Fruit fly (Drosophila melanogaster) whole organism, embryonic: Measurements from ENCODE around the gene Dif.

ENCODE experiments used
- Ada2b ChIP-seq: fragments of 200-800 bp; sonication (Bioruptor generic); IDR thresholded peaks from 2 replicates; pipeline ENCODE4 v1.3.6; 2022; ENCODE audit warnings: missing biosample characterization, missing genetic modification characterization
- Asciz ChIP-seq: fragments of 200-800 bp; sonication (Bioruptor generic); optimal IDR thresholded peaks from 2 replicates; lab custom pipeline; 2017; ENCODE audit warnings: missing biosample characterization, mild to moderate bottlenecking, missing genetic modification characterization, missing genetic modification reagents
- Atf-2 ChIP-seq: fragments of 200-800 bp; sonication (Bioruptor generic); optimal IDR thresholded peaks from 2 replicates; lab custom pipeline; 2016; ENCODE audit warnings: missing biosample characterization, missing genetic modification characterization
- B-H1 ChIP-seq: fragments of 200-800 bp; sonication (Bioruptor generic); IDR thresholded peaks from 3 replicates; pipeline ENCODE4 v1.3.6; 2022; ENCODE audit warnings: missing biosample characterization, missing genetic modification characterization
- BtbVII ChIP-seq: fragments of 200-800 bp; sonication (Bioruptor generic); optimal IDR thresholded peaks from 3 replicates; lab custom pipeline; 2017; ENCODE audit warnings: missing biosample characterization, mild to moderate bottlenecking, missing genetic modification characterization
- CG11456 ChIP-seq: fragments of 200-800 bp; sonication (Bioruptor generic); IDR thresholded peaks from 3 replicates; pipeline ENCODE4 v1.3.6; 2022; ENCODE audit warnings: missing biosample characterization, missing genetic modification characterization
- CG11504 ChIP-seq: fragments of 200-800 bp; sonication (Bioruptor generic); optimal IDR thresholded peaks from 3 replicates; lab custom pipeline; 2019; ENCODE audit warnings: missing biosample characterization, mild to moderate bottlenecking, missing genetic modification characterization, moderate library complexity
- CG11560 ChIP-seq: fragments of 200-800 bp; sonication (Bioruptor generic); IDR thresholded peaks from 3 replicates; pipeline ENCODE4 v1.3.6; 2022; ENCODE audit warnings: missing biosample characterization, missing genetic modification characterization
- CG12391 ChIP-seq: fragments of 200-800 bp; sonication (Bioruptor generic); optimal IDR thresholded peaks from 3 replicates; lab custom pipeline; 2018; ENCODE audit warnings: missing biosample characterization, mild to moderate bottlenecking, missing genetic modification characterization, moderate library complexity
- CG12659 ChIP-seq: fragments of 200-800 bp; sonication (Bioruptor generic); optimal IDR thresholded peaks from 3 replicates; lab custom pipeline; 2017; ENCODE audit warnings: mild to moderate bottlenecking, missing biosample characterization, missing genetic modification reagents, missing genetic modification characterization
- CG13624 ChIP-seq: fragments of 200-800 bp; sonication (Bioruptor generic); optimal IDR thresholded peaks from 2 replicates; lab custom pipeline; 2016; ENCODE audit warnings: missing biosample characterization, missing genetic modification characterization
- CG14441 ChIP-seq: fragments of 200-800 bp; sonication (Bioruptor generic); IDR thresholded peaks from 2 replicates; pipeline ENCODE4 v1.3.6; 2022; ENCODE audit warnings: missing biosample characterization, missing genetic modification characterization
- CG14860 ChIP-seq: fragments of 200-800 bp; sonication (Bioruptor generic); IDR thresholded peaks from 3 replicates; pipeline ENCODE4 v1.3.6; 2022; ENCODE audit warnings: missing biosample characterization, missing genetic modification characterization; ENCODE audit not compliant: partially characterized antibody
- CG16815 ChIP-seq: fragments of 200-800 bp; sonication (Bioruptor generic); optimal IDR thresholded peaks from 3 replicates; lab custom pipeline; 2017; ENCODE audit warnings: missing biosample characterization, mild to moderate bottlenecking, missing genetic modification characterization
- CG17328 ChIP-seq: fragments of 200-800 bp; sonication (Bioruptor generic); IDR thresholded peaks from 2 replicates; pipeline ENCODE4 v1.3.6; 2022; ENCODE audit warnings: missing biosample characterization, missing genetic modification characterization
- CG17912 ChIP-seq: fragments of 200-800 bp; sonication (Bioruptor generic); optimal IDR thresholded peaks from 2 replicates; lab custom pipeline; 2018; ENCODE audit warnings: missing biosample characterization, mild to moderate bottlenecking, missing genetic modification characterization
- CG2199 ChIP-seq: fragments of 200-800 bp; sonication (Bioruptor generic); IDR thresholded peaks from 3 replicates; pipeline ENCODE4 v1.3.6; 2022; ENCODE audit warnings: missing biosample characterization, missing genetic modification characterization
- CG2889 ChIP-seq: fragments of 200-800 bp; sonication (Bioruptor generic); IDR thresholded peaks from 3 replicates; pipeline ENCODE4 v1.3.6; 2022; ENCODE audit warnings: missing biosample characterization, missing genetic modification characterization
- CG30403 ChIP-seq: fragments of 200-800 bp; sonication (Bioruptor generic); optimal IDR thresholded peaks from 3 replicates; lab custom pipeline; 2016; ENCODE audit warnings: missing biosample characterization, missing genetic modification characterization
- CG31441 ChIP-seq: fragments of 200-800 bp; sonication (Bioruptor generic); IDR thresholded peaks from 2 replicates; pipeline ENCODE4 v1.3.6; 2022; ENCODE audit warnings: missing biosample characterization, missing genetic modification characterization
- CG3407 ChIP-seq: fragments of 200-800 bp; sonication (Bioruptor generic); optimal IDR thresholded peaks from 2 replicates; lab custom pipeline; 2018; ENCODE audit warnings: missing biosample characterization, mild to moderate bottlenecking, missing genetic modification characterization
- CG4820 ChIP-seq: fragments of 200-800 bp; sonication (Bioruptor generic); optimal IDR thresholded peaks from 3 replicates; lab custom pipeline; 2016; ENCODE audit warnings: missing biosample characterization, missing genetic modification characterization
- CG5180 ChIP-seq: fragments of 200-800 bp; sonication (Bioruptor generic); optimal IDR thresholded peaks from 3 replicates; lab custom pipeline; 2017; ENCODE audit warnings: missing biosample characterization, missing genetic modification characterization, mild to moderate bottlenecking, moderate library complexity, missing genetic modification reagents
- CG7372 ChIP-seq: fragments of 200-800 bp; sonication (Bioruptor generic); IDR thresholded peaks from 2 replicates; pipeline ENCODE4 v1.3.6; 2022; ENCODE audit warnings: missing biosample characterization, missing genetic modification characterization
- Camta ChIP-seq: fragments of 200-800 bp; sonication (Bioruptor generic); optimal IDR thresholded peaks from 2 replicates; lab custom pipeline; 2016; ENCODE audit warnings: missing biosample characterization, missing genetic modification characterization
- CrebB ChIP-seq: fragments of 200-800 bp; sonication (Bioruptor generic); optimal IDR thresholded peaks from 3 replicates; lab custom pipeline; 2018; ENCODE audit warnings: missing biosample characterization, mild to moderate bottlenecking, missing genetic modification characterization
- Hand ChIP-seq: fragments of 200-800 bp; sonication (Bioruptor generic); optimal IDR thresholded peaks from 2 replicates; lab custom pipeline; 2017; ENCODE audit warnings: mild to moderate bottlenecking, missing biosample characterization, missing genetic modification reagents, missing genetic modification characterization
- HmgD ChIP-seq: fragments of 200-800 bp; sonication (Bioruptor generic); optimal IDR thresholded peaks from 3 replicates; lab custom pipeline; 2016; ENCODE audit warnings: missing biosample characterization, missing genetic modification characterization
- Hr39 ChIP-seq: fragments of >200 bp; optimal IDR thresholded peaks from 2 replicates; lab custom pipeline; 2017
- Hr51 ChIP-seq, 2 experiments: fragments of 200-800 bp; sonication (Bioruptor generic); optimal IDR thresholded peaks; 2 replicates in 1 of 2; 3 replicates in 1 of 2; lab custom pipeline; 2016 to 2018; ENCODE audit warnings: missing biosample characterization in 2 of 2, missing genetic modification characterization in 2 of 2, mild to moderate bottlenecking in 1 of 2, moderate library complexity in 1 of 2
- Med ChIP-seq: fragments of 200-800 bp; sonication (Bioruptor generic); peaks from one replicate; lab custom pipeline; 2016; ENCODE audit warnings: missing biosample characterization, missing genetic modification characterization, mild to moderate bottlenecking, inconsistent platforms, moderate library complexity
- Pdp1 ChIP-seq, 2 experiments: fragments of 200-800 bp; sonication (Bioruptor generic); optimal IDR thresholded peaks; 3 replicates each; lab custom pipeline; 2016; ENCODE audit warnings: missing biosample characterization in 2 of 2, missing genetic modification characterization in 2 of 2, mild to moderate bottlenecking in 1 of 2, moderate library complexity in 1 of 2
- Ptx1 ChIP-seq: fragments of 200-800 bp; sonication (Bioruptor generic); IDR thresholded peaks from 2 replicates; pipeline ENCODE4 v1.3.6; 2022; ENCODE audit warnings: missing biosample characterization, missing genetic modification characterization
- abd-A ChIP-seq: fragments of 200-800 bp; sonication (Bioruptor generic); optimal IDR thresholded peaks from 3 replicates; lab custom pipeline; 2019; ENCODE audit warnings: missing biosample characterization, mild to moderate bottlenecking, missing genetic modification characterization, moderate library complexity
- amos ChIP-seq: fragments of 200-800 bp; sonication (Bioruptor generic); IDR thresholded peaks from 2 replicates; pipeline ENCODE4 v1.3.6; 2022; ENCODE audit warnings: missing biosample characterization, missing genetic modification characterization; ENCODE audit not compliant: partially characterized antibody
- br ChIP-seq: fragments of >200 bp; optimal IDR thresholded peaks from 2 replicates; lab custom pipeline; 2017
- caup ChIP-seq: fragments of 200-800 bp; sonication (Bioruptor generic); optimal IDR thresholded peaks from 3 replicates; lab custom pipeline; 2017; ENCODE audit warnings: missing biosample characterization, mild to moderate bottlenecking, missing genetic modification characterization, moderate library complexity; ENCODE audit not compliant: severe bottlenecking
- cg ChIP-seq: fragments of 200-800 bp; sonication (Bioruptor generic); optimal IDR thresholded peaks from 3 replicates; lab custom pipeline; 2019; ENCODE audit warnings: missing biosample characterization, mild to moderate bottlenecking, missing genetic modification characterization, moderate library complexity
- gce ChIP-seq: fragments of 200-800 bp; sonication (Bioruptor generic); IDR thresholded peaks from 3 replicates; pipeline ENCODE4 v1.3.6; 2022; ENCODE audit warnings: missing biosample characterization, missing genetic modification characterization
- gem ChIP-seq: fragments of 200-800 bp; sonication (Bioruptor generic); optimal IDR thresholded peaks from 2 replicates; lab custom pipeline; 2019; ENCODE audit warnings: missing biosample characterization, mild to moderate bottlenecking, missing genetic modification characterization, moderate library complexity
- maf-S ChIP-seq: fragments of 200-800 bp; sonication (Bioruptor generic); optimal IDR thresholded peaks from 2 replicates; lab custom pipeline; 2016; ENCODE audit warnings: missing biosample characterization, missing genetic modification characterization
- mirr ChIP-seq: fragments of 200-800 bp; sonication (Bioruptor generic); optimal IDR thresholded peaks from 3 replicates; lab custom pipeline; 2018; ENCODE audit warnings: missing biosample characterization, mild to moderate bottlenecking, missing genetic modification characterization
- onecut ChIP-seq: fragments of 200-800 bp; sonication (Bioruptor generic); IDR thresholded peaks from 2 replicates; pipeline ENCODE4 v1.3.6; 2022; ENCODE audit warnings: missing biosample characterization, missing genetic modification characterization
- pb ChIP-seq: fragments of 200-800 bp; sonication (Bioruptor generic); optimal IDR thresholded peaks from 3 replicates; lab custom pipeline; 2016; ENCODE audit warnings: missing biosample characterization, missing genetic modification characterization
- pnt ChIP-seq: fragments of 200-800 bp; sonication (Bioruptor generic); optimal IDR thresholded peaks from 3 replicates; lab custom pipeline; 2016; ENCODE audit warnings: missing biosample characterization, missing genetic modification characterization
- sd ChIP-seq: fragments of 200-800 bp; sonication (Bioruptor generic); optimal IDR thresholded peaks from 3 replicates; lab custom pipeline; 2018; ENCODE audit warnings: missing biosample characterization, mild to moderate bottlenecking, missing genetic modification characterization, moderate library complexity
- sim ChIP-seq: fragments of 200-800 bp; sonication (Bioruptor generic); IDR thresholded peaks from 2 replicates; pipeline ENCODE4 v1.3.6; 2022; ENCODE audit warnings: missing biosample characterization, missing genetic modification characterization
- stwl ChIP-seq: fragments of 200-800 bp; sonication (Bioruptor generic); optimal IDR thresholded peaks from 3 replicates; lab custom pipeline; 2018; ENCODE audit warnings: missing biosample characterization, mild to moderate bottlenecking, missing genetic modification characterization, moderate library complexity
- tgo ChIP-seq: fragments of 200-800 bp; sonication (Bioruptor generic); IDR thresholded peaks from 3 replicates; pipeline ENCODE4 v1.3.6; 2022; ENCODE audit warnings: missing biosample characterization, missing genetic modification characterization
- unc-4 ChIP-seq: fragments of 200-800 bp; sonication (Bioruptor generic); IDR thresholded peaks from 2 replicates; pipeline ENCODE4 v1.3.6; 2022; ENCODE audit warnings: missing biosample characterization, missing genetic modification characterization; ENCODE audit not compliant: partially characterized antibody
- zen ChIP-seq: fragments of 200-800 bp; sonication (Bioruptor generic); optimal IDR thresholded peaks from 3 replicates; lab custom pipeline; 2018; ENCODE audit warnings: missing biosample characterization, mild to moderate bottlenecking, missing genetic modification characterization, moderate library complexity

Gene Dif

DNA sequence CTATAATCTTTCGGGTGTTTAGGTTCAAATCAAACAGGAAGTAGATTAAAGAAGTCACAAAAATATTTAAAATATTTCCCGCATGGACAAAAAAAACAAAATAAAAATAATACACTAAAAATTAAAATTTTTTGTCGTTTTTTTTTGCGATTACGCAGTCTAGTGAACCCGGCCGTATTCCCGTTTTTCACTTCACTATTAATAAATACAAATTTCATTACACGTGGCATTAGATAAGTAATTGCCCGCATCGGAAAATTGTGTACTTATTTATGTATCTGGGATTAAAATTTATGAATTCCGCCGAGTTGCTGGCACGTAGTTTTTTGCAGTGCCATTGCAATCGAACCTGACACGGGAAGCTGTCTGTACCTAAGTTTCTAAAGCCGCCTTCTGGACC is 5.8 kb downstream of the Dif start:
- TF ChIP-seq pb (GFP tag; lab: Kevin White, UChicago): no peak
- no peak for TF ChIP-seq CG31441 (GFP tag; lab: Robert Waterston, UW)
- no peak for TF ChIP-seq Hr39 (lab: Kevin White, UChicago)
- TF ChIP-seq Hr51 (GFP tag; optimal IDR thresholded peaks at IDR 0.05; lab: Kevin White, UChicago): peak in 1 of 2 experiments; percentile 22
- no peak; the same call in 2 of the 3 replicates for TF ChIP-seq tgo (GFP tag; lab: Robert Waterston, UW)
- TF ChIP-seq maf-S (GFP tag; lab: Kevin White, UChicago): no peak
- TF ChIP-seq Atf-2: no peak
- peak; percentile 16 for TF ChIP-seq gem (tag; lab: Kevin White, UChicago)
- TF ChIP-seq pnt: no peak
- no peak for TF ChIP-seq Asciz
- no peak for TF ChIP-seq CG3407 (GFP tag; lab: Kevin White, UChicago)
- no peak for TF ChIP-seq sim
- peak; percentile 11 for TF ChIP-seq CG30403 (GFP tag; lab: Kevin White, UChicago)
- TF ChIP-seq Ptx1 (GFP tag; lab: Robert Waterston, UW): peak; percentile 44; the same call in 1 of the 2 replicates
- TF ChIP-seq br (lab: Kevin White, UChicago): no peak
- no peak for TF ChIP-seq CG5180 (GFP tag; lab: Kevin White, UChicago)
- TF ChIP-seq CG11504 (tag; lab: Kevin White, UChicago): peak; percentile 15
- TF ChIP-seq CG2889: no peak
- TF ChIP-seq HmgD (GFP tag; lab: Kevin White, UChicago): no peak
- peak; percentile 73 for TF ChIP-seq Med (GFP tag; lab: Kevin White, UChicago)
- TF ChIP-seq CG12659 (GFP tag; lab: Kevin White, UChicago): no peak
- peak; percentile 29; the same call in 1 of the 2 replicates for TF ChIP-seq CG14441 (GFP tag; lab: Robert Waterston, UW)
- TF ChIP-seq onecut (GFP tag; lab: Robert Waterston, UW): no peak
- TF ChIP-seq zen (tag; lab: Kevin White, UChicago): no peak
- no peak for TF ChIP-seq CG14860
- TF ChIP-seq mirr: no peak
- no peak for TF ChIP-seq CG16815
- TF ChIP-seq CG17328 (GFP tag; lab: Robert Waterston, UW): peak; percentile 16; the same call in 1 of the 2 replicates
- TF ChIP-seq B-H1: 0 out of 3 replicates have a peak, but pooled peaks have one; percentile 12
- no peak for TF ChIP-seq CG4820

DNA sequence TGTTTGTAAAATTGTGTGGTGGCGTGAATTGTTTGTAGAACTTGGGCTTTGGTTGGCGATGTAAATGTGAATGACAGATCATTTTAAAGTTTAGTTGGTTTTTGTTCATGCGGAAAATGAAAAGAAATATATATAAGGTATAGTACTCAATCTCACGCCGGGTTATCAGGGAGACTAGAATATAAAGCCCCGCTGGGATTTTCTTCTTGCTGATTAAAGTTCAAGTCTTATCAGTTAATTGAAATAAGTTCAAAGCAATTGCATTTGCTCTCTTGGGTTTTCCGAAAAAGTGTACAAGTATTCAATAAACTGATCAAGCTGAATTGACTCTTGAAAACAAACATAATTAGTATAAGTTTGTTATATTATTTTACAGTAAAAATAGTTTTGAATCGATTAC is 7.5 kb downstream of the Dif start:
- TF ChIP-seq amos (GFP tag; lab: Robert Waterston, UW) (no peak), CG16815 (no peak), CG13624 (GFP tag; lab: Kevin White, UChicago) (no peak), cg (GFP tag; lab: Kevin White, UChicago) (no peak), gem (tag; lab: Kevin White, UChicago) (no peak), mirr (no peak), tgo (GFP tag; lab: Robert Waterston, UW) (no peak), CrebB (no peak), Ada2b (GFP tag; lab: Robert Waterston, UW) (no peak), CG11560 (no peak), CG14441 (GFP tag; lab: Robert Waterston, UW) (no peak)

DNA sequence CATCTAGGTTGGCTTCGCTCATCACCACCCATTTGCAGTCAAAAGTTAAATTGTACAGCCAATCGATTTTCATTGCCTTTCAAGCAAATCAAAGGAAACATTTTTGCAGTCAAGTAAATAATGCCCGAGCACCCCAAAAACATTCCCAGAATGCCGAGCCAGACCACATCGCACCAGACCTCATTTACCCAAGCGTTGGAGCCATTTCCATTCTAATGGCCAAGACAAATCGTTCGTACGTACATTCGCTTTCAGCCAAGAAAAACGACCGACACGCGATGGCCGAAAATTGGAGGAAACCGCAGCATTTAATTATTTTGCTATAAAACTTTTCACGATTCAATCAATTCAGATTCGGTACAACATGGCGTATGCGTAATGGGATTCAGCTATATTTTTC is 8.0 kb downstream of the Dif start:
- no peak for TF ChIP-seq gce
- no peak for TF ChIP-seq Hand (GFP tag; lab: Kevin White, UChicago)
- TF ChIP-seq Pdp1 (GFP tag; optimal IDR thresholded peaks at IDR 0.05; lab: Kevin White, UChicago): peak in 1 of 2 experiments; percentile 0
- TF ChIP-seq CG2199 (GFP tag; lab: Robert Waterston, UW): peak; percentile 96
- TF ChIP-seq CG17912: no peak
- peak; percentile 2 for TF ChIP-seq abd-A (tag; lab: Kevin White, UChicago)
- TF ChIP-seq CG7372 (GFP tag; lab: Robert Waterston, UW): peak; percentile 67
- TF ChIP-seq stwl (tag; lab: Kevin White, UChicago): no peak
- TF ChIP-seq CG11456 (GFP tag; lab: Robert Waterston, UW): no peak
- peak; percentile 76 for TF ChIP-seq sd
- no peak for TF ChIP-seq CG12391 (tag; lab: Kevin White, UChicago)
- TF ChIP-seq Camta (GFP tag; lab: Kevin White, UChicago): no peak
- no peak for TF ChIP-seq BtbVII (GFP tag; lab: Kevin White, UChicago)
- TF ChIP-seq caup (GFP tag; lab: Kevin White, UChicago): no peak
- TF ChIP-seq unc-4: no peak
